Fruit fly (Drosophila melanogaster): Measurements from ENCODE around the gene CASK.

Gene CASK

DNA sequence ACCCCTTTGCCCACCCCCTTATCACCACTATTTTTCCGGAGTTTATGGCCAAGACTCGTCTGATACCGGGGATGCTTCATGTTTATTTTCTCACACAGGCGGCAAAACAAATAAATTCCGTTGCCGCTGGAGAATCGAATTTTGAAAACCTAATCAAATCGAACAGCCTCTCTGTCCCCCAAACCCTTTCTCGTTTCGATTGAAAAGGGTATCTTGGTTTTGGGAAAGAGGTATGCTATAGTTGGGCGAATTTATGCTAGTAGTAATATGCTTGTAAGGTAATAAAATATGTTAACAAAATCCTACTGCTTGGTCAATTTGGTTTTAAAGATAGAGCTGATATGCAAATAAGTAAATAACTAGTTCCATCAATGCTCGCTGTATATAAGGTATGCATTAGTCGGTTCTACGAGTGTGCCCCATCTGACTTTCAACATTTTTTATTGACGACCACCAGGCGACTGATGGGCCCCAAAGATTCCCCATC lies 5.6 kb upstream of the CASK start (continued):
- TF ChIP-seq crp (GFP tag; optimal IDR thresholded peaks at IDR 0.05) = no peak
- no peak for TF ChIP-seq B-H1 (GFP tag; IDR thresholded peaks at IDR 0.05)
- peak; percentile 61 for TF ChIP-seq Rx (GFP tag; IDR thresholded peaks at IDR 0.05)
- peak; percentile 76 for TF ChIP-seq Side (GFP tag; optimal IDR thresholded peaks at IDR 0.05)
- TF ChIP-seq D (optimal IDR thresholded peaks at IDR 0.05) = no peak
- peak; percentile 79 for TF ChIP-seq D (GFP tag; optimal IDR thresholded peaks at IDR 0.05)
- peak; percentile 12 for TF ChIP-seq CG13123 (GFP tag; optimal IDR thresholded peaks at IDR 0.05)
- TF ChIP-seq CG4617 (GFP tag; optimal IDR thresholded peaks at IDR 0.05; ENCODE audit: borderline replicate concordance) = peak; percentile 2
- TF ChIP-seq ro (GFP tag; IDR thresholded peaks at IDR 0.05) = peak; percentile 52; the same call in 1 of the 2 replicates
- peak; percentile 83 for TF ChIP-seq CG8388 (GFP tag; optimal IDR thresholded peaks at IDR 0.05)
- peak; percentile 43 for TF ChIP-seq ems (GFP tag; optimal IDR thresholded peaks at IDR 0.05)
- peak; percentile 74 for TF ChIP-seq CG4707 (GFP tag; optimal IDR thresholded peaks at IDR 0.05)
- TF ChIP-seq Mrtf (GFP tag; IDR thresholded peaks at IDR 0.05) = peak; percentile 74; the same call in 2 of the 3 replicates
- TF ChIP-seq CG2712 (tag; optimal IDR thresholded peaks at IDR 0.05) = peak; percentile 94
- no peak for TF ChIP-seq ac (GFP tag; optimal IDR thresholded peaks at IDR 0.05)
- no peak for TF ChIP-seq prd (optimal IDR thresholded peaks at IDR 0.05)
- TF ChIP-seq prd (GFP tag; IDR thresholded peaks at IDR 0.05) = peak; percentile 79; the same call in 2 of the 3 replicates
- no peak for TF ChIP-seq sc (optimal IDR thresholded peaks at IDR 0.05)
- TF ChIP-seq sc (GFP tag; optimal IDR thresholded peaks at IDR 0.05) = peak; percentile 78
- TF ChIP-seq CG15479 (GFP tag; optimal IDR thresholded peaks at IDR 0.05) = no peak
- TF ChIP-seq Hmx (GFP tag; optimal IDR thresholded peaks at IDR 0.05) = no peak
- TF ChIP-seq knrl (GFP tag; IDR thresholded peaks at IDR 0.05; ENCODE audit: partially characterized antibody) = no peak
- TF ChIP-seq CG10462 (GFP tag; optimal IDR thresholded peaks at IDR 0.05) = peak; percentile 40
- no peak for TF ChIP-seq luna (GFP tag; optimal IDR thresholded peaks at IDR 0.05)
- TF ChIP-seq CG12769 (tag; optimal IDR thresholded peaks at IDR 0.05) = peak; percentile 40
- TF ChIP-seq sisA (GFP tag; IDR thresholded peaks at IDR 0.05) = peak; percentile 75
- TF ChIP-seq zen2 (GFP tag; IDR thresholded peaks at IDR 0.05; ENCODE audit: partially characterized antibody) = no peak
- peak; percentile 60 for TF ChIP-seq Usf (GFP tag; optimal IDR thresholded peaks at IDR 0.05)
- peak; percentile 71 for TF ChIP-seq CG9876 (GFP tag; optimal IDR thresholded peaks at IDR 0.05)
- peak; percentile 81 for TF ChIP-seq az2 (GFP tag; optimal IDR thresholded peaks at IDR 0.05)
- TF ChIP-seq br (optimal IDR thresholded peaks at IDR 0.05) = no peak
- TF ChIP-seq p53 (GFP tag; optimal IDR thresholded peaks at IDR 0.05) = peak; percentile 34
- peak; percentile 88 for TF ChIP-seq gem (tag; optimal IDR thresholded peaks at IDR 0.05)
- no peak for TF ChIP-seq rib (GFP tag; IDR thresholded peaks at IDR 0.05)
- TF ChIP-seq ind (GFP tag; optimal IDR thresholded peaks at IDR 0.05) = peak; percentile 10
- peak; percentile 46; the same call in 1 of the 2 replicates for TF ChIP-seq sens-2 (GFP tag; IDR thresholded peaks at IDR 0.05)
- TF ChIP-seq tup (GFP tag; optimal IDR thresholded peaks at IDR 0.05) = peak; percentile 46
- peak; percentile 10 for TF ChIP-seq Deaf1 (tag; optimal IDR thresholded peaks at IDR 0.05)
- TF ChIP-seq CG17912 (GFP tag; optimal IDR thresholded peaks at IDR 0.05) = no peak
- TF ChIP-seq CG9437 (GFP tag; optimal IDR thresholded peaks at IDR 0.05) = peak; percentile 62
- TF ChIP-seq grau (tag; optimal IDR thresholded peaks at IDR 0.05) = peak; percentile 77
- TF ChIP-seq ssp (GFP tag; IDR thresholded peaks at IDR 0.05) = peak; percentile 81
- no peak for TF ChIP-seq Hmr (GFP tag; optimal IDR thresholded peaks at IDR 0.05)
- peak; percentile 55 for TF ChIP-seq CG13775 (GFP tag; optimal IDR thresholded peaks at IDR 0.05)
- TF ChIP-seq Spps (tag; optimal IDR thresholded peaks at IDR 0.05) = peak; percentile 83
- TF ChIP-seq her (GFP tag; optimal IDR thresholded peaks at IDR 0.05) = no peak
- TF ChIP-seq CG1603 (tag; optimal IDR thresholded peaks at IDR 0.05) = peak; percentile 93
- no peak for TF ChIP-seq insv (GFP tag; optimal IDR thresholded peaks at IDR 0.05)
- peak; percentile 85 for TF ChIP-seq NC2β (GFP tag; optimal IDR thresholded peaks at IDR 0.05)
- no peak for TF ChIP-seq Doc2 (GFP tag; IDR thresholded peaks at IDR 0.05)
- TF ChIP-seq disco-r (GFP tag; optimal IDR thresholded peaks at IDR 0.05) = peak; percentile 7
- no peak for TF ChIP-seq h (optimal IDR thresholded peaks at IDR 0.05)
